Fruit fly (Drosophila melanogaster) whole organism, embryonic: Measurements from ENCODE around the gene Prx4.
A peak's percentile ranks its signal among the peaks of the same experiment; 100 is the strongest.

ENCODE experiments used
- Adf1 ChIP-seq: fragments of 200-800 bp; sonication (Bioruptor generic); IDR thresholded peaks from 2 replicates; pipeline ENCODE4 v1.3.6; 2022; ENCODE audit warnings: missing biosample characterization, missing genetic modification characterization
- B-H2 ChIP-seq: fragments of 200-800 bp; sonication (Bioruptor generic); optimal IDR thresholded peaks from 2 replicates; lab custom pipeline; 2018; ENCODE audit warnings: missing biosample characterization, mild to moderate bottlenecking, missing genetic modification characterization
- CG10431 ChIP-seq: fragments of 200-800 bp; sonication (Bioruptor generic); optimal IDR thresholded peaks from 3 replicates; lab custom pipeline; 2018; ENCODE audit warnings: missing biosample characterization, mild to moderate bottlenecking, missing genetic modification characterization
- CG11093 ChIP-seq: fragments of 200-800 bp; sonication (Bioruptor generic); IDR thresholded peaks from 3 replicates; pipeline ENCODE4 v1.3.6; 2022; ENCODE audit warnings: missing biosample characterization, missing genetic modification characterization
- CG11504 ChIP-seq: fragments of 200-800 bp; sonication (Bioruptor generic); optimal IDR thresholded peaks from 3 replicates; lab custom pipeline; 2019; ENCODE audit warnings: missing biosample characterization, mild to moderate bottlenecking, missing genetic modification characterization, moderate library complexity
- CG12104 ChIP-seq: fragments of 200-800 bp; sonication (Bioruptor generic); optimal IDR thresholded peaks from 3 replicates; lab custom pipeline; 2016; ENCODE audit warnings: missing biosample characterization, missing genetic modification characterization
- CG12769 ChIP-seq: fragments of 200-800 bp; sonication (Bioruptor generic); optimal IDR thresholded peaks from 2 replicates; lab custom pipeline; 2019; ENCODE audit warnings: missing biosample characterization, mild to moderate bottlenecking, missing genetic modification characterization, moderate library complexity
- CG13624 ChIP-seq: fragments of 200-800 bp; sonication (Bioruptor generic); optimal IDR thresholded peaks from 2 replicates; lab custom pipeline; 2016; ENCODE audit warnings: missing biosample characterization, missing genetic modification characterization
- CG14050 ChIP-seq: fragments of 200-800 bp; sonication (Bioruptor generic); IDR thresholded peaks from 3 replicates; pipeline ENCODE4 v1.3.6; 2022; ENCODE audit warnings: missing biosample characterization, missing genetic modification characterization
- CG15601 ChIP-seq: fragments of 200-800 bp; sonication (Bioruptor generic); optimal IDR thresholded peaks from 3 replicates; lab custom pipeline; 2019; ENCODE audit warnings: missing biosample characterization, mild to moderate bottlenecking, missing genetic modification characterization, moderate library complexity
- CG32767 ChIP-seq: fragments of 200-800 bp; sonication (Bioruptor generic); IDR thresholded peaks from 2 replicates; pipeline ENCODE4 v1.3.6; 2022; ENCODE audit warnings: missing biosample characterization, missing genetic modification characterization
- CG33557 ChIP-seq: fragments of 200-800 bp; sonication (Bioruptor generic); optimal IDR thresholded peaks from 2 replicates; lab custom pipeline; 2019; ENCODE audit warnings: missing biosample characterization, mild to moderate bottlenecking, missing genetic modification characterization, moderate library complexity
- CG34376 ChIP-seq: fragments of 200-800 bp; sonication (Bioruptor generic); optimal IDR thresholded peaks from 2 replicates; lab custom pipeline; 2018; ENCODE audit warnings: missing biosample characterization, mild to moderate bottlenecking, missing genetic modification characterization
- CG42726 ChIP-seq: fragments of 200-800 bp; sonication (Bioruptor generic); IDR thresholded peaks from 2 replicates; pipeline ENCODE4 v1.3.6; 2022; ENCODE audit warnings: missing biosample characterization, missing genetic modification characterization; ENCODE audit not compliant: partially characterized antibody
- CG6689 ChIP-seq: fragments of 200-800 bp; sonication (Bioruptor generic); IDR thresholded peaks from 2 replicates; pipeline ENCODE4 v1.3.6; 2022; ENCODE audit warnings: missing biosample characterization, missing genetic modification characterization
- CG6813 ChIP-seq: fragments of 200-800 bp; sonication (Bioruptor generic); optimal IDR thresholded peaks from 2 replicates; lab custom pipeline; 2017; ENCODE audit warnings: missing biosample characterization, missing genetic modification characterization, mild to moderate bottlenecking, moderate library complexity, missing genetic modification reagents
- CG7928 ChIP-seq: fragments of 200-800 bp; sonication (Bioruptor generic); optimal IDR thresholded peaks from 2 replicates; lab custom pipeline; 2017; ENCODE audit warnings: missing biosample characterization, mild to moderate bottlenecking, missing genetic modification characterization
- CG9817 ChIP-seq: fragments of 200-800 bp; sonication (Bioruptor generic); optimal IDR thresholded peaks from 2 replicates; lab custom pipeline; 2018; ENCODE audit warnings: missing biosample characterization, mild to moderate bottlenecking, missing genetic modification characterization, moderate library complexity
- CkIIα-i1 ChIP-seq: fragments of 200-800 bp; sonication (Bioruptor generic); IDR thresholded peaks from 2 replicates; pipeline ENCODE4 v1.3.6; 2022; ENCODE audit warnings: missing biosample characterization, missing genetic modification characterization
- Dip2 ChIP-seq: fragments of 200-800 bp; sonication (Bioruptor generic); IDR thresholded peaks from 2 replicates; pipeline ENCODE4 v1.3.6; 2022; ENCODE audit warnings: missing biosample characterization, missing genetic modification characterization
- Fer1 ChIP-seq: fragments of 200-800 bp; sonication (Bioruptor generic); optimal IDR thresholded peaks from 2 replicates; lab custom pipeline; 2017; ENCODE audit warnings: missing biosample characterization, mild to moderate bottlenecking, missing genetic modification characterization
- HHEX ChIP-seq: fragments of 200-800 bp; sonication (Bioruptor generic); optimal IDR thresholded peaks from 3 replicates; lab custom pipeline; 2017; ENCODE audit warnings: missing biosample characterization, mild to moderate bottlenecking, missing genetic modification characterization, missing genetic modification reagents
- HLH54F ChIP-seq: fragments of 200-800 bp; sonication (Bioruptor generic); optimal IDR thresholded peaks from 3 replicates; lab custom pipeline; 2016; ENCODE audit warnings: missing biosample characterization, missing genetic modification characterization
- Myb ChIP-seq: fragments of 200-800 bp; sonication (Bioruptor generic); optimal IDR thresholded peaks from 2 replicates; lab custom pipeline; 2016; ENCODE audit warnings: missing biosample characterization, missing genetic modification characterization
- NC2α ChIP-seq: fragments of 200-800 bp; sonication (Bioruptor generic); optimal IDR thresholded peaks from 2 replicates; lab custom pipeline; 2016; ENCODE audit warnings: missing biosample characterization, missing genetic modification characterization
- NK7.1 ChIP-seq: fragments of 200-800 bp; sonication (Bioruptor generic); optimal IDR thresholded peaks from 3 replicates; lab custom pipeline; 2016; ENCODE audit warnings: missing biosample characterization, missing genetic modification characterization
- Poxn ChIP-seq: fragments of 200-800 bp; sonication (Bioruptor generic); IDR thresholded peaks from 2 replicates; pipeline ENCODE4 v1.3.6; 2022; ENCODE audit warnings: missing biosample characterization, missing genetic modification characterization
- Ravus ChIP-seq: fragments of 200-800 bp; sonication (Bioruptor generic); IDR thresholded peaks from 2 replicates; pipeline ENCODE4 v1.3.6; 2022; ENCODE audit warnings: missing biosample characterization, missing genetic modification characterization
- Rfx ChIP-seq: fragments of 200-800 bp; sonication (Bioruptor generic); IDR thresholded peaks from 2 replicates; pipeline ENCODE4 v1.3.6; 2022; ENCODE audit warnings: missing biosample characterization, missing genetic modification characterization
- Rx ChIP-seq: fragments of 200-800 bp; sonication (Bioruptor generic); IDR thresholded peaks from 2 replicates; pipeline ENCODE4 v1.3.6; 2022; ENCODE audit warnings: missing biosample characterization, missing genetic modification characterization
- Six4 ChIP-seq: fragments of 200-800 bp; sonication (Bioruptor generic); optimal IDR thresholded peaks from 2 replicates; lab custom pipeline; 2016; ENCODE audit warnings: missing biosample characterization, missing genetic modification characterization
- Trl ChIP-seq, 3 experiments: fragments of >200 bp in 2 of 3; fragments of 200-800 bp in 1 of 3; sonication (Bioruptor generic) in 1 of 3; optimal IDR thresholded peaks; 2 replicates in 1 of 3; 3 replicates in 2 of 3; lab custom pipeline; 2016 to 2017; ENCODE audit warnings: missing biosample characterization in 1 of 3, missing genetic modification characterization in 1 of 3
- ato ChIP-seq: fragments of 200-800 bp; sonication (Bioruptor generic); IDR thresholded peaks from 2 replicates; pipeline ENCODE4 v1.3.6; 2022; ENCODE audit warnings: missing biosample characterization, missing genetic modification characterization; ENCODE audit not compliant: partially characterized antibody
- bbx ChIP-seq: fragments of 200-800 bp; sonication (Bioruptor generic); IDR thresholded peaks from 2 replicates; pipeline ENCODE4 v1.3.6; 2022; ENCODE audit warnings: missing biosample characterization, missing genetic modification characterization; ENCODE audit not compliant: partially characterized antibody
- bcd ChIP-seq: fragments of 200-800 bp; sonication (Bioruptor generic); optimal IDR thresholded peaks from 2 replicates; lab custom pipeline; 2017; ENCODE audit warnings: missing biosample characterization, mild to moderate bottlenecking, missing genetic modification characterization
- ci ChIP-seq: fragments of 200-800 bp; sonication (Bioruptor generic); IDR thresholded peaks from 3 replicates; pipeline ENCODE4 v1.3.6; 2022; ENCODE audit warnings: missing biosample characterization, missing genetic modification characterization
- crc ChIP-seq: fragments of 200-800 bp; sonication (Bioruptor generic); optimal IDR thresholded peaks from 2 replicates; lab custom pipeline; 2016; ENCODE audit warnings: missing biosample characterization, missing genetic modification characterization
- da ChIP-seq: fragments of 200-800 bp; sonication (Bioruptor generic); optimal IDR thresholded peaks from 2 replicates; lab custom pipeline; 2016; ENCODE audit warnings: missing biosample characterization, missing genetic modification characterization
- jigr1 ChIP-seq: fragments of 200-800 bp; sonication (Bioruptor generic); IDR thresholded peaks from 3 replicates; pipeline ENCODE4 v1.3.6; 2022; ENCODE audit warnings: missing biosample characterization, missing genetic modification characterization
- lola ChIP-seq, 3 experiments: fragments of >200 bp in 2 of 3; fragments of 200-800 bp in 1 of 3; sonication (Bioruptor generic) in 1 of 3; optimal IDR thresholded peaks; 2 replicates each; lab custom pipeline; 2017 to 2019; ENCODE audit warnings: missing biosample characterization in 3 of 3, missing genetic modification characterization in 3 of 3, mild to moderate bottlenecking in 1 of 3, moderate library complexity in 1 of 3
- nerfin-1 ChIP-seq: fragments of 200-800 bp; sonication (Bioruptor generic); optimal IDR thresholded peaks from 3 replicates; lab custom pipeline; 2019; ENCODE audit warnings: missing biosample characterization, mild to moderate bottlenecking, missing genetic modification characterization, moderate library complexity
- peb ChIP-seq: fragments of 200-800 bp; sonication (Bioruptor generic); IDR thresholded peaks from 2 replicates; pipeline ENCODE4 v1.3.6; 2022; ENCODE audit warnings: missing biosample characterization, missing genetic modification characterization
- phol ChIP-seq: fragments of 200-800 bp; sonication (Bioruptor generic); optimal IDR thresholded peaks from 3 replicates; lab custom pipeline; 2018; ENCODE audit warnings: missing biosample characterization, mild to moderate bottlenecking, missing genetic modification characterization, moderate library complexity
- row ChIP-seq: fragments of 200-800 bp; sonication (Bioruptor generic); IDR thresholded peaks from 3 replicates; pipeline ENCODE4 v1.3.6; 2022; ENCODE audit warnings: missing biosample characterization, missing genetic modification characterization
- sens-2 ChIP-seq: fragments of 200-800 bp; sonication (Bioruptor generic); IDR thresholded peaks from 2 replicates; pipeline ENCODE4 v1.3.6; 2022; ENCODE audit warnings: missing biosample characterization, missing genetic modification characterization
- shn ChIP-seq: fragments of 200-800 bp; sonication (Bioruptor generic); optimal IDR thresholded peaks from 3 replicates; lab custom pipeline; 2016; ENCODE audit warnings: missing biosample characterization, missing genetic modification characterization
- stwl ChIP-seq: fragments of 200-800 bp; sonication (Bioruptor generic); optimal IDR thresholded peaks from 3 replicates; lab custom pipeline; 2018; ENCODE audit warnings: missing biosample characterization, mild to moderate bottlenecking, missing genetic modification characterization, moderate library complexity
- wdn ChIP-seq: fragments of 200-800 bp; sonication (Bioruptor generic); IDR thresholded peaks from 2 replicates; pipeline ENCODE4 v1.3.6; 2022; ENCODE audit warnings: missing biosample characterization, missing genetic modification characterization

Gene Prx4

DNA sequence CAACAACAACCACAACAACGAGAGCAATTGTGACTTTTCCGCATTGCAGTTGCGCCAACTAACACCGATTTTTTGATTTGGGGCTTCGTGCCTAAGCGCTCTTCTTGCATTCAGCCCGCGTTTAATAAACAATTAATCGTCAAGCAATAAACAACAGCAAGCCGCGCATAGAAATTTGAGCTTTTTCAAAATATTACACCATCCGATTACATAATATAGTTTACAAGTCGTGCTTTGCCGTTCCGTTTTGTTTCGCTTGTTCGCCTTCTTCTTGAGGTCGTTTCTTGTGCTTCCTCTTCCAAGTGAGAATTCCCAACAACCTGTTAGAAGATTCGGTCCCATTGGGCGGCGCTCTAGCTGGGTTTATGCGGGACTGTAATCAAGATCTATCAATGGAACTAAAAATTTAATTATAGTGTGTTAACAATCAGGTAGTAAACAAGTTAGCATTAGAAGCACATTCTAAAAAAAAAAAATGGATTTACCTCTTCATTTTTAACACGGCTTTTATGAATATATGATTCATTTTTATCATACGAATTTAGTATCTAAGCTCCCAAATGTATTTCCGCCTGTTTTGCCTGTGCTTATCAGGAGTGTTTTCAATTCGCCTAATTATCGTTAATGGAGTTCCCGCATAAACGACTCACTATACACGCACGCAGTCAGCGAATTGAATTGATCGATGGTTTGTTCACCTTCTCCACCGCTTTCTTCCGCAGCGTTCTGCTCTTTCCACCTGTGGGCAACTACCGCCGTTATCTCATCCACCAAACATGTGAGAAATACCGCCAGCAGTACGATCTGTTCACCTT, 6.2 kb upstream of the Prx4 start (continued):
- TF ChIP-seq wdn (peak; percentile 61), sens-2 (peak; percentile 70; the same call in 1 of the 2 replicates), row (GFP tag; lab: Robert Waterston, UW) (peak; percentile 89), nerfin-1 (tag; lab: Kevin White, UChicago) (peak; percentile 85), Ravus (GFP tag; lab: Robert Waterston, UW) (no peak), CG32767 (GFP tag; lab: Robert Waterston, UW) (peak; percentile 88), CG13624 (GFP tag; lab: Kevin White, UChicago) (peak; percentile 80), CG11093 (GFP tag; lab: Robert Waterston, UW) (peak; percentile 41; the same call in 1 of the 3 replicates), HLH54F (GFP tag; lab: Kevin White, UChicago) (peak; percentile 73), CG33557 (GFP tag; lab: Kevin White, UChicago) (peak; percentile 77), CG12769 (peak; percentile 73), B-H2 (GFP tag; lab: Kevin White, UChicago) (peak; percentile 78), CG34376 (GFP tag; lab: Kevin White, UChicago) (peak; percentile 91), crc (GFP tag; lab: Kevin White, UChicago) (peak; percentile 79), NK7.1 (GFP tag; lab: Kevin White, UChicago) (peak; percentile 59), CG14050 (GFP tag; lab: Robert Waterston, UW) (peak; percentile 83), CG15601 (peak; percentile 87), CG6689 (GFP tag; lab: Robert Waterston, UW) (peak; percentile 84), ci (GFP tag; lab: Robert Waterston, UW) (peak; percentile 90), CG12104 (GFP tag; lab: Kevin White, UChicago) (peak; percentile 84), jigr1 (no peak), Adf1 (peak; percentile 64; the same call in 1 of the 2 replicates), Dip2 (GFP tag; lab: Robert Waterston, UW) (no peak), CG42726 (GFP tag; lab: Robert Waterston, UW) (no peak), CG6813 (GFP tag; lab: Kevin White, UChicago) (peak; percentile 91), Rx (GFP tag; lab: Robert Waterston, UW) (no peak), bbx (no peak), CG10431 (peak; percentile 76), shn (GFP tag; lab: Kevin White, UChicago) (peak; percentile 55), Fer1 (GFP tag; lab: Kevin White, UChicago) (peak; percentile 93), Six4 (GFP tag; lab: Kevin White, UChicago) (peak; percentile 62), CG7928 (GFP tag; lab: Kevin White, UChicago) (peak; percentile 46), HHEX (GFP tag; lab: Kevin White, UChicago) (peak; percentile 85), stwl (tag; lab: Kevin White, UChicago) (peak; percentile 26), bcd (peak; percentile 88), phol (tag; lab: Kevin White, UChicago) (peak; percentile 88), ato (GFP tag; lab: Robert Waterston, UW) (no peak), lola (GFP tag; optimal IDR thresholded peaks at IDR 0.05; lab: Kevin White, UChicago) (peak in 1 of 3 experiments; percentile 90), CkIIα-i1 (GFP tag; lab: Robert Waterston, UW) (no peak), Poxn (GFP tag; lab: Robert Waterston, UW) (no peak), Rfx (GFP tag; lab: Robert Waterston, UW) (peak; percentile 85), Myb (peak; percentile 21), NC2α (GFP tag; lab: Kevin White, UChicago) (peak; percentile 27), peb (GFP tag; lab: Robert Waterston, UW) (0 out of 2 replicates have a peak, but pooled peaks have one; percentile 19), Trl (optimal IDR thresholded peaks at IDR 0.05; lab: Kevin White, UChicago) (peak in 1 of 2 experiments; percentile 41), Trl (GFP tag; optimal IDR thresholded peaks at IDR 0.05; lab: Kevin White, UChicago) (peak; percentile 68), CG9817 (tag; lab: Kevin White, UChicago) (peak; percentile 77), CG11504 (peak; percentile 89), da (peak; percentile 14)
